Worm (Caenorhabditis elegans): ENCODE data around the gene tbc-20.

Gene tbc-20

DNA sequence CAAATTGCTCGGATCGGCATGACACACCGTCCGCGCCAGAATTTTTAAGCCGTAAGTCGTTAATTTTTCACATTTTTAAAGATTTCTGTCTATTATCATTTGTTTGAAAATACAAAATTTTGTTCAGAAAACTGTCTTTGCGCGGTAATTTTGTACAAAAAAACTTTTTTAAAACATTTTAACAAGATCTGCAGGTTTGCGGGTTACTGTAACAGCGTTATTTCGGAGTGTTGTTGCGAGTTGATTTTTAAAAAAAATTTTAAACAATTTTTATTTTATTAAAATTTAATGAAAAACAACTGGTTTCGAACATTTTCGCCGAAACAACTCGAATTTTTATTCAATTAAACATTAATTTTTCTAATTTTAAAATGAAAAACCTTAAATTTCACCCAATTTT lies 14.8 kb downstream of the tbc-20 start:
- TF ChIP-seq sea-1 (GFP tag; conservative IDR thresholded peaks at IDR 0.05): no peak
- TF ChIP-seq tra-4 (tag; optimal IDR thresholded peaks at IDR 0.05): no peak
- no peak for TF ChIP-seq tbx-37 (GFP tag; conservative IDR thresholded peaks at IDR 0.05)
- TF ChIP-seq flt-1 (GFP tag; IDR thresholded peaks at IDR 0.05): no peak
- TF ChIP-seq pes-1 (GFP tag; IDR thresholded peaks at IDR 0.05): no peak
- TF ChIP-seq ceh-13 (GFP tag; optimal IDR thresholded peaks at IDR 0.05): no peak
- TF ChIP-seq ceh-36 (tag; optimal IDR thresholded peaks at IDR 0.05): no peak
- no peak for TF ChIP-seq hmg-4 (GFP tag; optimal IDR thresholded peaks at IDR 0.05)
- TF ChIP-seq aly-1 (tag; optimal IDR thresholded peaks at IDR 0.05): no peak
- no peak for TF ChIP-seq scrt-1 (GFP tag; IDR thresholded peaks at IDR 0.05)
- TF ChIP-seq tbx-11 (GFP tag; IDR thresholded peaks at IDR 0.05): no peak
- no peak for TF ChIP-seq hmbx-1 (tag; optimal IDR thresholded peaks at IDR 0.05)
- no peak for TF ChIP-seq F13C5.2 (tag; optimal IDR thresholded peaks at IDR 0.05)
- no peak for TF ChIP-seq ama-1 (optimal IDR thresholded peaks at IDR 0.05)

DNA sequence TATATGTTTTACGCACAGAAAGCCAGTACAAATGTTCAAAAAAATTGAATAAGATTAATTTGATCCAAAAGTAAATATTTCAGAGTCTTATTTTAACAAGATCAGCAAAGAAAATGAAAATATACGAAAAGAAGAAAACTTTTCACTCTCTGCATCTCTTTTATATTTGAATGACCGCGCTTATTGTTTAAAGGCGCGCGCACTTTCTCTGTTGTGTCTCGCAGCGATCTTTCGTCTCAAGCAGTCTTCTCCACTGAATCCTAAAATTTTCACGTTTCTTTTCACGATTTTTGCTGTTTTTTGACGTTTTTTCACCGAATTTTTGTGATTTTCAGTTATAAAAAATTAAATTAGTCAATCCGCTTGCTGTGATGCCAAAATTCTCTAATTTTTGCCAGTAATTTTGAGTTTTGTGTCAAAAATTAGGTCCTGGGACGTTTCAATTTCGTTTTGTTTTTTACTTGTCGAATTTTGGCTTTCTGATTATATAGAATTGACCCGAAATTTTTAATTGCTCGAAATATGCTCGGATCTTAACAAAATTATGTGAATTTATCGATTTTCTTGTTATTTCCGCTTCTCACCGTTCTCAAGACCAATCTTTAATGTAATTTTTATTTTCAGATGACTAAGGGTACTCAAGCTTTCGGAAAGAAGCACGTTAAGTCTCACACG lies 16.8 kb downstream of the tbc-20 start, which contains the start of gene W01D2.1:
Gene W01D2.1, plus strand, starts transcription at position 625 of the 675 bp plus-strand sequence.
- TF ChIP-seq flt-1 (GFP tag; IDR thresholded peaks at IDR 0.05): no peak
- TF ChIP-seq tra-4 (tag; optimal IDR thresholded peaks at IDR 0.05): no peak
- no peak for TF ChIP-seq pes-1 (GFP tag; IDR thresholded peaks at IDR 0.05)
- TF ChIP-seq ets-7 (tag; optimal IDR thresholded peaks at IDR 0.05): no peak
- no peak for TF ChIP-seq tbx-11 (GFP tag; IDR thresholded peaks at IDR 0.05)
- TF ChIP-seq ceh-13 (GFP tag; optimal IDR thresholded peaks at IDR 0.05): no peak
- TF ChIP-seq hmbx-1 (tag; optimal IDR thresholded peaks at IDR 0.05): no peak
- no peak for TF ChIP-seq aly-1 (tag; optimal IDR thresholded peaks at IDR 0.05)
- TF ChIP-seq ceh-36 (tag; optimal IDR thresholded peaks at IDR 0.05): no peak
- no peak for TF ChIP-seq hnd-1 (tag; optimal IDR thresholded peaks at IDR 0.05)
- TF ChIP-seq sea-1 (GFP tag; conservative IDR thresholded peaks at IDR 0.05): no peak
- no peak for TF ChIP-seq hmg-4 (GFP tag; optimal IDR thresholded peaks at IDR 0.05)
- no peak for TF ChIP-seq tbx-37 (GFP tag; conservative IDR thresholded peaks at IDR 0.05)

DNA sequence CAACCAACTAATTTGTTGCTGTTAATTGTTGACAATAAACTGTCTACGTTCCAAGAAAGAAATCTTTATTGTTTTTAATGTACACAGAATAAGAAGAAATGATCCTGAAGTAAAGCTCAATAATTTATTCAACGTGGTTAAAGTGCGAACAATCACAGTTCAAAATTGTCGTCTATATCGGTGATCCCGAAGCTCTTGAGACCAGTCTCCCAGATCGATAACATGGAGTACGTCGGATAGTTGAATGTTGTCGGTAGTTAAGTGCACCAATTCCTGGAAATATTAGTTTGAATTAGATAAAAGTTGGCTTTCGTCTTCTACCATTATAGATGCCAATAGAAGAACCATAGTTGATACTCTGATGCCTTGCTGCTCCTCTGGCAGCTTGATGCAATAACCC lies 17.8 kb downstream of the tbc-20 start:
- TF ChIP-seq ceh-36 (tag; optimal IDR thresholded peaks at IDR 0.05) (no peak), hnd-1 (tag; optimal IDR thresholded peaks at IDR 0.05) (no peak)

DNA sequence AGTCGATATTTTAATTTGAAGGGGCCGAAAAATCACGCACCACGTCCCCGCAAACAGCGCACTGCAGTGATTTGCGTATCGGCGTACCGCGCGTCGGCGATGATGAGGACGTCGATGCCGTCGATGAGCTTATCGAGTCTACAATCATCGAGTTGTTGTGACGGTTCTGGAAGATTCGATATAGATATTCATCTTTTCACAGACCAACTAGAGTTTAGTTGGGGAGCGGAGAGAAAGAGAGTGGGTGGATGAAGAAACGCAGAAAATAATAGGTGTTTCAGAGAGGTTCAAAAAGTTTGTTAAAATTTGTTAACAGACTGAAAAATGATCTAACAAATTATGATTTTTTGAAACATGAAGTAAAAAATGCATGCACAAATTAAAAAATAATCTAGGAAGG lies 20.1 kb downstream of the tbc-20 start, which contains the start of gene nhr-61:
Gene nhr-61, minus strand, starts transcription at position 168 of the 400 bp plus-strand sequence.
- TF ChIP-seq aly-1 (tag; optimal IDR thresholded peaks at IDR 0.05): no peak
- no peak for TF ChIP-seq B0310.2 (tag; optimal IDR thresholded peaks at IDR 0.05)
- no peak for TF ChIP-seq hmg-4 (GFP tag; optimal IDR thresholded peaks at IDR 0.05)
- no peak for TF ChIP-seq tbx-11 (GFP tag; IDR thresholded peaks at IDR 0.05)
- TF ChIP-seq hmbx-1 (tag; optimal IDR thresholded peaks at IDR 0.05): no peak
- no peak for TF ChIP-seq tra-4 (tag; optimal IDR thresholded peaks at IDR 0.05)
- TF ChIP-seq ceh-36 (tag; optimal IDR thresholded peaks at IDR 0.05): no peak
- no peak for TF ChIP-seq scrt-1 (GFP tag; IDR thresholded peaks at IDR 0.05)
- no peak for TF ChIP-seq flt-1 (GFP tag; IDR thresholded peaks at IDR 0.05)

DNA sequence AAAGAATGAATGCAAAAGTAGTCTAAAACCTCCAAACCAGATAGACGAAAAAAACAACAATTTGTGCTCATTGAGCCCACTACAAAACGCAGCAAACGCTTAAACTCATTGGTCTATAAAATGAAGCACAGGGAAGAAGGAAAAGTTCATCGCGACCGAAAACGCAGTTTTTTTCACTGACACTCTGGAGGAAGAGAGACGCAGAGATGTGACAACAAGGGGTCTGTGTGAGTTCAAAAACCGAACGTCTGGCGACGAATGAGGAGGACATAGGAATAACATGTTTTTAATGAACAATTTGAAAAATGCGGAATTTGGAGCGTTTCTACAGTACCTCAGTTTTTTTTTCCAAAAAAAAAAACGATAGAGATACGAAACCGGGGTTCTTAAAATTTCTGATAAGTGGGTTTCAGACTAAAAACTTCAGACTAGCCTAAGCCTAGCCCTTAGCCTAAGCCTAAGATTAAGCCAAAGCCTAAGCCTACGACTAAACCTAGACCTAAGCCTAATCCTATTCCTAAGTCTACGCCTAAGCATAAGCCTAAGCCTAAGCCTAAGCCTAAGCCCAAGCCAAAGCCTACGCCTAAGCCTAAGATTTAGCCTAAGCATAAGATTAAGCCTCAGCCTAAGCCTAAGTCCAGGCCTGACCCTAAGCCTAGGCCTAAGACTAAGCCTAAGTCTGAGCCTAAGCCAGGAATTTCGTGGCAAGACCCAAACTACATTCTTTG lies 21.1 kb downstream of the tbc-20 start:
- TF ChIP-seq ceh-13 (GFP tag; optimal IDR thresholded peaks at IDR 0.05): no peak
- TF ChIP-seq ceh-36 (tag; optimal IDR thresholded peaks at IDR 0.05): peak; percentile 87

- TF ChIP-seq ceh-36 (tag; optimal IDR thresholded peaks at IDR 0.05) (no peak), flt-1 (GFP tag; IDR thresholded peaks at IDR 0.05) (no peak), B0310.2 (tag; optimal IDR thresholded peaks at IDR 0.05) (no peak), tbx-37 (GFP tag; conservative IDR thresholded peaks at IDR 0.05) (no peak), hmbx-1 (tag; optimal IDR thresholded peaks at IDR 0.05) (no peak), tra-4 (tag; optimal IDR thresholded peaks at IDR 0.05) (no peak), sea-1 (GFP tag; conservative IDR thresholded peaks at IDR 0.05) (no peak), ets-7 (tag; optimal IDR thresholded peaks at IDR 0.05) (no peak), hnd-1 (tag; optimal IDR thresholded peaks at IDR 0.05) (no peak), F13C5.2 (tag; optimal IDR thresholded peaks at IDR 0.05) (no peak), pes-1 (GFP tag; IDR thresholded peaks at IDR 0.05) (no peak), aly-1 (tag; optimal IDR thresholded peaks at IDR 0.05) (no peak), scrt-1 (GFP tag; IDR thresholded peaks at IDR 0.05) (no peak), ceh-13 (GFP tag; optimal IDR thresholded peaks at IDR 0.05) (no peak), hmg-4 (GFP tag; optimal IDR thresholded peaks at IDR 0.05) (no peak), ama-1 (optimal IDR thresholded peaks at IDR 0.05) (no peak)
Observed at ce11 chrII:14820460-14820859, 22.2 kb downstream of the tbc-20 start.

- TF ChIP-seq hmbx-1 (tag; optimal IDR thresholded peaks at IDR 0.05) (no peak), ceh-36 (tag; optimal IDR thresholded peaks at IDR 0.05) (no peak), ama-1 (optimal IDR thresholded peaks at IDR 0.05) (no peak), hnd-1 (tag; optimal IDR thresholded peaks at IDR 0.05) (no peak), aly-1 (tag; optimal IDR thresholded peaks at IDR 0.05) (no peak), scrt-1 (GFP tag; IDR thresholded peaks at IDR 0.05) (no peak), tra-4 (tag; optimal IDR thresholded peaks at IDR 0.05) (no peak)
Observed at ce11 chrII:14822419-14822818, 24.1 kb downstream of the tbc-20 start.

DNA sequence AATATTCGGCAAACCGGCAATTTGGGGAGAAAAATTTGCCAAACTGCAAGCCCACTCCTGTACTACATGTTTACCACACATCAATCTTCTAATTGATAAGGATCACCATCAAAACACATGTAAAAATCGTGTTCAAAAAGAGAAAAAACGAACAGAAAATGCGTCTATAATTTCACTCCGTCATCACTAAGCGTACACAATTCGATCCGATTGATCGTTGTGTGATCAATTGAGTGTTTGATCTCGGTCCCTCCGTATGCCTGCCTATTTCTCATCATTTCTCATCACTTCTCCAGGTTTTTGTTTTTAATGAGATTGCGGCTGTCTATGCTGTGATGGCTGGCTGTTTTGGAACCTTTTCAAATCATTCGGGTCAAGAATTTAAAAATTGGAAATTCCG lies 27.1 kb downstream of the tbc-20 start:
- TF ChIP-seq sea-1 (GFP tag; conservative IDR thresholded peaks at IDR 0.05) (no peak), flt-1 (GFP tag; IDR thresholded peaks at IDR 0.05) (no peak), aly-1 (tag; optimal IDR thresholded peaks at IDR 0.05) (no peak), ama-1 (optimal IDR thresholded peaks at IDR 0.05) (no peak), B0310.2 (tag; optimal IDR thresholded peaks at IDR 0.05) (no peak), F13C5.2 (tag; optimal IDR thresholded peaks at IDR 0.05) (no peak), tra-4 (tag; optimal IDR thresholded peaks at IDR 0.05) (no peak), pes-1 (GFP tag; IDR thresholded peaks at IDR 0.05) (no peak), ceh-36 (tag; optimal IDR thresholded peaks at IDR 0.05) (no peak), tbx-37 (GFP tag; conservative IDR thresholded peaks at IDR 0.05) (no peak), hmbx-1 (tag; optimal IDR thresholded peaks at IDR 0.05) (no peak), scrt-1 (GFP tag; IDR thresholded peaks at IDR 0.05) (no peak), hnd-1 (tag; optimal IDR thresholded peaks at IDR 0.05) (no peak), ets-7 (tag; optimal IDR thresholded peaks at IDR 0.05) (no peak), hmg-4 (GFP tag; optimal IDR thresholded peaks at IDR 0.05) (no peak)

Measured in whole organism, early embryonic.